Worm (Caenorhabditis elegans) whole organism, L1 larva: ENCODE measurements around the gene ZK1307.4.
A peak's percentile ranks its signal among the peaks of the same experiment; 100 is the strongest.

Experiments
- F16B12.6 ChIP-seq: fragments of 150-350 bp; optimal IDR thresholded peaks from 2 replicates; lab custom pipeline; 2014; ENCODE audit warnings: missing biosample characterization, missing genetic modification characterization
- blmp-1 ChIP-seq: fragments of 150-350 bp; optimal IDR thresholded peaks from 2 replicates; lab custom pipeline; 2014; ENCODE audit warnings: missing biosample characterization, missing genetic modification characterization
- ceh-8 ChIP-seq: fragments of 200-800 bp; sonication (Bioruptor generic); optimal IDR thresholded peaks from 2 replicates; lab custom pipeline; 2018; ENCODE audit warnings: mild to moderate bottlenecking, missing genetic modification characterization, moderate library complexity, missing compliant biosample characterization
- ceh-82 ChIP-seq, 3 experiments: fragments of 150-350 bp in 1 of 3; sonication (generic microtip) in 2 of 3; optimal IDR thresholded peaks; 2 replicates each; lab custom pipeline; 2014 to 2017; ENCODE audit warnings: missing biosample characterization in 3 of 3, missing genetic modification characterization in 3 of 3
- ceh-88 ChIP-seq: fragments of 200-800 bp; sonication (Bioruptor generic); IDR thresholded peaks from 2 replicates; pipeline ENCODE4 v1.3.6; 2022; ENCODE audit warnings: missing genetic modification characterization, missing compliant biosample characterization
- ceh-90 ChIP-seq: sonication (generic microtip); optimal IDR thresholded peaks from 2 replicates; lab custom pipeline; 2016; ENCODE audit warnings: missing genetic modification characterization, missing compliant biosample characterization
- ces-1 ChIP-seq: fragments of 150-350 bp; optimal IDR thresholded peaks from 2 replicates; lab custom pipeline; 2014; ENCODE audit warnings: missing biosample characterization, missing genetic modification reagents, missing genetic modification characterization
- dsc-1 ChIP-seq: sonication (generic microtip); optimal IDR thresholded peaks from 2 replicates; lab custom pipeline; 2016; ENCODE audit warnings: mild to moderate bottlenecking, missing genetic modification characterization, missing compliant biosample characterization
- efl-1 ChIP-seq, 4 experiments: fragments of 150-350 bp; optimal IDR thresholded peaks in 3 of 4; peaks in 1 of 4; 1 replicate in 1 of 4; 2 replicates in 3 of 4; lab custom pipeline; 2014; ENCODE audit warnings: missing biosample characterization in 2 of 4, missing genetic modification characterization in 2 of 4, missing genetic modification reagents in 2 of 4
- efl-3 ChIP-seq: fragments of 200-800 bp; sonication (Bioruptor generic); optimal IDR thresholded peaks from 2 replicates; lab custom pipeline; 2018; ENCODE audit warnings: mild to moderate bottlenecking, missing genetic modification characterization, missing compliant biosample characterization
- egl-13 ChIP-seq: sonication (generic microtip); optimal IDR thresholded peaks from 2 replicates; lab custom pipeline; 2016; ENCODE audit warnings: missing genotype, missing genetic modification reagents, missing genetic modification characterization, missing compliant biosample characterization
- elt-2 ChIP-seq: sonication (generic microtip); optimal IDR thresholded peaks from 2 replicates; lab custom pipeline; 2016; ENCODE audit warnings: missing genetic modification characterization, mild to moderate bottlenecking, inconsistent platforms, missing compliant biosample characterization, missing genetic modification reagents
- ets-5 ChIP-seq: fragments of 200-800 bp; sonication (Bioruptor generic); IDR thresholded peaks from 2 replicates; pipeline ENCODE4 v1.3.6; 2022; ENCODE audit warnings: missing genetic modification characterization, missing compliant biosample characterization
- fkh-10 ChIP-seq: sonication (generic microtip); optimal IDR thresholded peaks from 2 replicates; lab custom pipeline; 2017; ENCODE audit warnings: missing biosample characterization, missing genetic modification reagents, missing genetic modification characterization
- grh-1 ChIP-seq: fragments of 200-800 bp; sonication (Bioruptor generic); IDR thresholded peaks from 2 replicates; pipeline ENCODE4 v1.3.6; 2022; ENCODE audit warnings: missing genetic modification reagents, missing genetic modification characterization, missing compliant biosample characterization
- hlh-4 ChIP-seq: sonication (generic microtip); optimal IDR thresholded peaks from 2 replicates; lab custom pipeline; 2016; ENCODE audit warnings: mild to moderate bottlenecking, missing genetic modification characterization, missing compliant biosample characterization
- hpl-2 ChIP-seq: fragments of 150-350 bp; optimal IDR thresholded peaks from 2 replicates; lab custom pipeline; 2014; ENCODE audit warnings: missing biosample characterization, missing genetic modification reagents, missing genetic modification characterization
- irx-1 ChIP-seq: sonication (generic microtip); optimal IDR thresholded peaks from 2 replicates; lab custom pipeline; 2016; ENCODE audit warnings: missing genetic modification characterization, missing compliant biosample characterization
- isw-1 ChIP-seq: fragments of 200-800 bp; sonication (Bioruptor generic); IDR thresholded peaks from 2 replicates; pipeline ENCODE4 v1.3.6; 2022; ENCODE audit warnings: missing genetic modification characterization, missing compliant biosample characterization
- jun-1 ChIP-seq: fragments of 150-350 bp; optimal IDR thresholded peaks from 2 replicates; lab custom pipeline; 2014; ENCODE audit warnings: missing biosample characterization, missing genetic modification reagents, missing genetic modification characterization
- lin-14 ChIP-seq: fragments of 200-800 bp; sonication (Bioruptor generic); optimal IDR thresholded peaks from 2 replicates; lab custom pipeline; 2018; ENCODE audit warnings: mild to moderate bottlenecking, missing genetic modification characterization, moderate library complexity, missing compliant biosample characterization
- lin-15B ChIP-seq: fragments of 150-350 bp; sonication (generic microtip); optimal IDR thresholded peaks from 3 replicates; lab custom pipeline; 2014; ENCODE audit warnings: missing biosample characterization, missing genetic modification characterization
- lin-35 ChIP-seq, 2 experiments: fragments of 150-350 bp; optimal IDR thresholded peaks; 2 replicates each; lab custom pipeline; 2014; ENCODE audit warnings: missing biosample characterization in 2 of 2, missing genetic modification characterization in 2 of 2, missing genetic modification reagents in 2 of 2
- lsy-2 ChIP-seq, 2 experiments: fragments of 150-350 bp; optimal IDR thresholded peaks; 2 replicates each; lab custom pipeline; 2014; ENCODE audit warnings: missing biosample characterization in 2 of 2, missing genetic modification characterization in 2 of 2
- mef-2 ChIP-seq: fragments of 150-350 bp; optimal IDR thresholded peaks from 2 replicates; lab custom pipeline; 2014; ENCODE audit warnings: missing biosample characterization, missing genetic modification characterization
- mep-1 ChIP-seq: fragments of 150-350 bp; optimal IDR thresholded peaks from 2 replicates; lab custom pipeline; 2014; ENCODE audit warnings: missing biosample characterization, missing genetic modification characterization
- nhr-11 ChIP-seq: fragments of 150-350 bp; optimal IDR thresholded peaks from 2 replicates; lab custom pipeline; 2014; ENCODE audit warnings: missing biosample characterization, missing genetic modification characterization
- nhr-19 ChIP-seq: fragments of 200-800 bp; sonication (Bioruptor generic); conservative IDR thresholded peaks from 2 replicates; pipeline ENCODE4 v1.3.6; 2022; ENCODE audit warnings: missing genetic modification characterization, missing compliant biosample characterization
- nhr-20 ChIP-seq: sonication (generic microtip); optimal IDR thresholded peaks from 2 replicates; lab custom pipeline; 2016; ENCODE audit warnings: mild to moderate bottlenecking, missing genetic modification characterization, missing compliant biosample characterization
- nhr-237 ChIP-seq: fragments of 150-350 bp; optimal IDR thresholded peaks from 2 replicates; lab custom pipeline; 2014; ENCODE audit warnings: missing biosample characterization, missing genetic modification characterization
- nhr-28 ChIP-seq: fragments of 150-350 bp; optimal IDR thresholded peaks from 2 replicates; lab custom pipeline; 2014; ENCODE audit warnings: missing biosample characterization, missing genetic modification characterization
- nhr-47 ChIP-seq: sonication (generic microtip); optimal IDR thresholded peaks from 2 replicates; lab custom pipeline; 2016; ENCODE audit warnings: mild to moderate bottlenecking, missing genetic modification characterization, moderate library complexity, missing compliant biosample characterization
- nhr-71 ChIP-seq: sonication (generic microtip); optimal IDR thresholded peaks from 2 replicates; lab custom pipeline; 2016; ENCODE audit warnings: mild to moderate bottlenecking, missing genetic modification characterization, moderate library complexity, missing compliant biosample characterization
- nhr-77 ChIP-seq: fragments of 150-350 bp; optimal IDR thresholded peaks from 2 replicates; lab custom pipeline; 2014; ENCODE audit warnings: missing biosample characterization, missing genetic modification characterization
- nhr-85 ChIP-seq: sonication (generic microtip); peaks from one replicate; lab custom pipeline; 2016; ENCODE audit warnings: missing genetic modification characterization, inconsistent platforms, missing compliant biosample characterization
- pag-3 ChIP-seq: sonication (generic microtip); optimal IDR thresholded peaks from 2 replicates; lab custom pipeline; 2017; ENCODE audit warnings: missing genetic modification characterization, mild to moderate bottlenecking, missing compliant biosample characterization, antibody characterized with exemption, borderline replicate concordance; ENCODE audit not compliant: insufficient read depth
- pqm-1 ChIP-seq: sonication (generic microtip); optimal IDR thresholded peaks from 3 replicates; lab custom pipeline; 2017; ENCODE audit warnings: missing biosample characterization, missing genetic modification characterization
- rnt-1 ChIP-seq: sonication (generic microtip); optimal IDR thresholded peaks from 2 replicates; lab custom pipeline; 2016; ENCODE audit warnings: mild to moderate bottlenecking, missing genetic modification characterization, moderate library complexity, missing compliant biosample characterization
- snpc-4 ChIP-seq: fragments of 150-350 bp; optimal IDR thresholded peaks from 2 replicates; lab custom pipeline; 2014; ENCODE audit warnings: missing biosample characterization, missing genetic modification characterization
- snu-23 ChIP-seq: sonication (generic microtip); optimal IDR thresholded peaks from 2 replicates; lab custom pipeline; 2016; ENCODE audit warnings: missing genetic modification characterization, missing compliant biosample characterization
- sox-4 ChIP-seq: sonication (generic microtip); optimal IDR thresholded peaks from 2 replicates; lab custom pipeline; 2016; ENCODE audit warnings: missing genetic modification characterization, missing compliant biosample characterization
- tlp-1 ChIP-seq: fragments of 150-350 bp; optimal IDR thresholded peaks from 2 replicates; lab custom pipeline; 2014; ENCODE audit warnings: missing biosample characterization, missing genetic modification characterization
- unc-130 ChIP-seq: fragments of 150-350 bp; optimal IDR thresholded peaks from 2 replicates; lab custom pipeline; 2017; ENCODE audit warnings: missing biosample characterization, missing genetic modification characterization, inconsistent platforms
- unc-62 ChIP-seq: fragments of 150-350 bp; optimal IDR thresholded peaks from 2 replicates; lab custom pipeline; 2014; ENCODE audit warnings: missing biosample characterization, missing genetic modification reagents, missing genetic modification characterization
- unc-86 ChIP-seq: sonication (generic microtip); optimal IDR thresholded peaks from 2 replicates; lab custom pipeline; 2016; ENCODE audit warnings: missing genetic modification characterization, missing compliant biosample characterization
- xbp-1 ChIP-seq: sonication (generic microtip); optimal IDR thresholded peaks from 2 replicates; lab custom pipeline; 2016; ENCODE audit warnings: missing genetic modification characterization, missing compliant biosample characterization
- zag-1 ChIP-seq: fragments of 150-350 bp; optimal IDR thresholded peaks from 2 replicates; lab custom pipeline; 2014; ENCODE audit warnings: missing biosample characterization, missing genetic modification characterization
- ztf-4 ChIP-seq: fragments of 150-350 bp; optimal IDR thresholded peaks from 2 replicates; lab custom pipeline; 2014; ENCODE audit warnings: missing biosample characterization, missing genetic modification characterization

The ZK1307.4 gene

ce11 chrII:9690067-9690632, 38.5 kb upstream of the ZK1307.4 start:
- TF ChIP-seq ces-1 (peak; percentile 18), ceh-8 (GFP tag; lab: Kevin White, UChicago) (peak; percentile 96), ztf-4 (tag; lab: Kevin White, UChicago) (no peak), efl-3 (GFP tag; lab: Kevin White, UChicago) (no peak), fkh-10 (GFP tag; lab: Kevin White, UChicago) (peak; percentile 98), ets-5 (GFP tag; lab: Robert Waterston, UW) (no peak), isw-1 (GFP tag; lab: Robert Waterston, UW) (no peak), irx-1 (tag; lab: Kevin White, UChicago) (peak; percentile 9), lin-14 (GFP tag; lab: Kevin White, UChicago) (peak; percentile 79), snpc-4 (no peak), nhr-47 (tag; lab: Kevin White, UChicago) (peak; percentile 24), sox-4 (tag; lab: Kevin White, UChicago) (no peak), zag-1 (no peak), nhr-71 (tag; lab: Kevin White, UChicago) (peak; percentile 28), lin-15B (no peak), unc-86 (tag; lab: Kevin White, UChicago) (peak; percentile 39), lin-35 (GFP tag; optimal IDR thresholded peaks at IDR 0.05; lab: Kevin White, UChicago) (no peak), hpl-2 (GFP tag; lab: Kevin White, UChicago) (no peak), egl-13 (tag; lab: Kevin White, UChicago) (peak; percentile 7), snu-23 (GFP tag; lab: Kevin White, UChicago) (no peak), unc-62 (GFP tag; lab: Kevin White, UChicago) (no peak), lsy-2 (tag; optimal IDR thresholded peaks at IDR 0.05; lab: Kevin White, UChicago) (peak in 1 of 2 experiments; percentile 30), jun-1 (tag; lab: Kevin White, UChicago) (no peak), nhr-28 (tag; lab: Kevin White, UChicago) (no peak), mef-2 (tag; lab: Kevin White, UChicago) (no peak)

ce11 chrII:9686663-9687193, 35.1 kb upstream of the ZK1307.4 start, which contains the start of gene ZK1320.9:
Gene ZK1320.9, minus strand, starts transcription at chrII:9686713.
- TF ChIP-seq nhr-20 (peak; percentile 83), mep-1 (tag; lab: Kevin White, UChicago) (peak; percentile 67), xbp-1 (tag; lab: Kevin White, UChicago) (peak; percentile 24), pag-3 (tag; lab: Kevin White, UChicago) (no peak), nhr-47 (tag; lab: Kevin White, UChicago) (no peak), ceh-8 (GFP tag; lab: Kevin White, UChicago) (no peak), fkh-10 (GFP tag; lab: Kevin White, UChicago) (no peak), ceh-88 (GFP tag; lab: Robert Waterston, UW) (no peak), dsc-1 (no peak), F16B12.6 (tag; lab: Kevin White, UChicago) (no peak), nhr-77 (peak; percentile 62), snu-23 (GFP tag; lab: Kevin White, UChicago) (peak; percentile 44), nhr-237 (peak; percentile 0), tlp-1 (tag; lab: Kevin White, UChicago) (no peak), ceh-90 (tag; lab: Kevin White, UChicago) (no peak), irx-1 (tag; lab: Kevin White, UChicago) (no peak), ceh-82 (tag; optimal IDR thresholded peaks at IDR 0.05; lab: Kevin White, UChicago) (peak in 1 of 3 experiments; percentile 10), hlh-4 (tag; lab: Kevin White, UChicago) (no peak), snpc-4 (no peak), pqm-1 (no peak), sox-4 (tag; lab: Kevin White, UChicago) (no peak), grh-1 (GFP tag; lab: Robert Waterston, UW) (no peak), unc-86 (tag; lab: Kevin White, UChicago) (no peak), lin-35 (GFP tag; optimal IDR thresholded peaks at IDR 0.05; lab: Kevin White, UChicago) (peak; percentile 40 to 48), unc-130 (tag; lab: Kevin White, UChicago) (no peak), rnt-1 (tag; lab: Kevin White, UChicago) (peak; percentile 63), lin-15B (peak; percentile 7), nhr-19 (GFP tag; lab: Robert Waterston, UW) (peak; percentile 32; the same call in 1 of the 2 replicates), efl-1 (optimal IDR thresholded peaks at IDR 0.05; lab: Kevin White, UChicago) (peak; percentile 39 to 50), efl-1 (GFP tag; optimal IDR thresholded peaks at IDR 0.05 in 1 of 2; lab: Kevin White, UChicago) (peak; percentile 58 to 74), blmp-1 (tag; lab: Kevin White, UChicago) (peak; percentile 10), efl-3 (GFP tag; lab: Kevin White, UChicago) (no peak), nhr-85 (tag; lab: Kevin White, UChicago) (no peak), nhr-71 (tag; lab: Kevin White, UChicago) (peak; percentile 45), lin-14 (GFP tag; lab: Kevin White, UChicago) (peak; percentile 50), nhr-11 (tag; lab: Kevin White, UChicago) (peak; percentile 3), nhr-28 (tag; lab: Kevin White, UChicago) (no peak), elt-2 (no peak), isw-1 (GFP tag; lab: Robert Waterston, UW) (no peak)
